Worm (Caenorhabditis elegans) whole organism, dauer: ENCODE results near the gene mec-10.

ENCODE experiments used
- unc-62 ChIP-seq: sonication (generic microtip); optimal IDR thresholded peaks from 2 replicates; lab custom pipeline; 2017; ENCODE audit warnings: missing biosample characterization, missing genetic modification reagents, missing genetic modification characterization

mec-10 gene

DNA sequence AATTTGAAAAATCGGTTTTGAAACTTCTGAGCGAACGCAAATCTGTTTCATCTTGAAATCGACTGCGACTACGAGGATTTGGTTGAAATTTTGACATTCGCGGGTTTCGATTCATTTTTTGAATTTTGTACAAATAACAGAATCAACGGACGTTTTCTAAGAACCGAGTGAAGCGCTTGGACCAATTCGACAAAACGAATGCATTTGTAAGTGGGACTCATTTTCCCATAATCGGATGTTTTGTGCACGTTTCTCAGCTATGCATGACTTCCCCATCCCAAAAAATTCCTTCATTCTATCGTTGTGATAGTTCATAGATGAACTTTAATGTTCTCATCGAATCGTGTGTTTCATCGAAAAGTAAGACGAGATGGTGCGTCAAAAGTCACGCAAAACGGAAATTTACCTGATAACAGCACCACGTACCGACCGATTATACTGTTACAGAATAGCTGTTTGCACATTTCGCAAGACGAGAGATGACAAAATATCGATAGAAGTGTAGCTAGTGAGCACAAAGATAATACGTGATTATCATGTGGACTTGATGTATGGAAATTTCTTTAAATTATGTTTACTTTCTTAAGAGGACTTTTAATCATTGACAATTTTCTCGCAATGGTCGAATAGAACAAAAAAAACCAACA, at the start of gene mec-10:
mec-10 (minus strand) TSS at position 189 of the 647 bp plus-strand sequence.
- TF ChIP-seq unc-62 (GFP tag; lab: Kevin White, UChicago): no peak

DNA sequence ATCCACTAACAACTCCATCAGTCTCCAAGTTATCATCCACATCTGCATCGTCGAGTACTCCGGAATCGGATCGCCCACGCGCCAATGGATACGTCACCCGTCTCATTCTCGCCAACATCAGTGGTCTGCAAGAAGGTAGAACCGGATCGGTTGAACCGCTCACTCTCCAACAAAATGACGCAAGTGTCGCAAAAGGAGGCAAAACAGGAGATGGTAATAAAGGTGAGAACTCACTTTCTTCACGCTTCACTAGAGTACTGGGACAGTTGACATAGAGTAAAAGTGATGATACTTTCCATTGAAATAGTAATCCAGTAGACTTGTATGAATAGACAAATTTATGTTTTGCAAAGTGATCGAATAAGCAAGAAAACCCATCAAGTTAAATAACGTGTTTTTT, 39.0 kb upstream of the mec-10 start:
- no peak for TF ChIP-seq unc-62 (GFP tag; lab: Kevin White, UChicago)

DNA sequence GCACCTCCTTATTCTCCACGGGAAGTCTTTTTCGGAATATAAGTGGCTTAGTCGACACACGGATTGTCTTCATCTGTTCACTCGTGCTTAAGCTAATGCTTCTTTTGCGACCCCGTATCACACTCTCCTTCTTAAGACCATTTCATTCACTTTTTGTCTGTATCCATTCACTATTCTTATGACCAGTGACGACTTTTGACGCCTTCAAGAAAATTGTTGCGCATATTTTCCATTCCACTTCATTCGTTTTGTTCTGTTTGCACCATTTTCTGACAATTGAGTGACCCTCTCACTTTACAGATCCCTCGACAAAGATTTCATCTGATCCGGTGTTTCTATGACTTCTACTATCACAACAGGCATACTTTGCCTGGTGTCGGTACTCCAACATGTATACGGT, 37.5 kb upstream of the mec-10 start, which contains the start of gene H03E18.1:
H03E18.1 (plus strand) TSS at position 301 of the 400 bp plus-strand sequence.
- TF ChIP-seq unc-62 (GFP tag; lab: Kevin White, UChicago): no peak

DNA sequence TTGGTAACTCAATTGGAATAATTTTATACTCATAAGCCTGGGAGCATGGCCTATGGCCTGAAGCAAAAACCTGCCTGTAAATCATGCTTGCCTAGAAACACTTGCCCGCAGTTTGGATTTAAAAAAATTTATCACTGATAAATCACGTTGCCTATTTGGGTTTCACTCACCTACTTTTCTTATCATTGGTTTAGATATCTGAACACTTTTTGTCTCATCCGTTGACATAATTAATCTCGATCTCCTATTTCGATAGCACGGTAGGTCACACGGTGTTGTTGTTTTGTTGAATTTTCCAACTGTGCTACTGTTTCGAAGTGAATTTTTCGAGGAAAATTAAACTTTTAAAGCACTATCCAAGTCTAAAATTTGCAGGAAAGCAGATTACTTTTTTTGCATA, 36.9 kb upstream of the mec-10 start:
- TF ChIP-seq unc-62 (GFP tag; lab: Kevin White, UChicago): no peak

DNA sequence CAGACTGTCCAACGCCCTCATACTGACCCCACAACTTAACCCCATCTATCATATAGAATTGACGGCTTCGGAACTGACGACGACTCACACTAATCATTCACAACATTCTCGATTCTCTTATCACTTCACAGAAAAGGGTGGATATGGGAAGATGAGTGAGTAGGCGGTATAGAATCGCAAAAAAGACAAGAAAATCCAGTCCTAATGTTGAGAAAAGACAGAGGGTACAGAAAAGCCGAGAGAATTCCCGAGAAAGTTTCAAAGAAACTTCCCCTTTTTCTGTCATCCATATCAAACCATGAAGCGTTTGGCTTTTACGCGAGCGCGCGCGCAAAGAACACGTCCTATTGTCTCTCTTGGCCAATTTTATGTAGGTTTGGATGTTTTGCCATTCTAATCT, 34.1 kb upstream of the mec-10 start:
- TF ChIP-seq unc-62 (GFP tag; lab: Kevin White, UChicago): no peak

DNA sequence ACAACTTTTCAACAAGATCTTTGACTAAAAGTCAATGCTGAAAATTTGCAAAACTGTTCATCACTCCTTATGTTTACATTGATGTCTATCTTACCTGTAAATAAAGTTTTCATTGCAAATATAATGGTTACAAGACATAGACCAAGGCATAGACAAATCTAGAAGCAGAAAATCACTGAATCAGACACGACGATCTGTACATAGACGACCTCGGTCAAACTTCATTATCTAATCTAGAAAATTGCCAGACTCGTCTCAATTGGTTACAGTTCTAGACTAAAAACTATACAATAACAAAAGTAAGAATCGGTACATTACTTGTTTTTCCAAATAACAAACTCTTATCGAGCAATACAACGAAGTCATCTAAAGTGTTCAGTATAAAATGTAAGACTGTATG, 30.8 kb upstream of the mec-10 start, which contains the start of gene grd-4:
grd-4 (plus strand) TSS at position 301 of the 400 bp plus-strand sequence.
- TF ChIP-seq unc-62 (GFP tag; lab: Kevin White, UChicago): no peak

DNA sequence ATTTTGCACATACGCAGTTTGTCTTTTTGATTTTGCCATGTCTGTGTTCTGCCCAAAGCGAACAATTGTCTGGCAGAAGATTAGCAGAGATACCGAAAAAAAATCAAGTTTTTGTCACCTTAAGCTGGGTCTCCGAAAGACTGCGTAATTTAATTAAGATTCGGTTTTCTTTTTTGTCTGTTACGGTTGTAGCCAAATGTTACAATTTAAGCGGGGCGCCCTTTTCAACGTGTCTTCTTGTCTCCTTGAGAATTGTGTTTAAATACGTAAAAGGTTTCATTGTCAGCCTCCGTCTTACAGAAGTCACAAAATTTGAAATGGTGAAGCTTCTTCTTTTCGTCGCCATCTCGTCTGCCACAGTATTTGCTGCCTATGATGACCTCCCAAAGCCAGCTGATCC, 29.6 kb upstream of the mec-10 start, which contains the start of gene grd-14:
grd-14 (plus strand) TSS at position 301 of the 400 bp plus-strand sequence.
- TF ChIP-seq unc-62 (GFP tag; lab: Kevin White, UChicago): no peak

DNA sequence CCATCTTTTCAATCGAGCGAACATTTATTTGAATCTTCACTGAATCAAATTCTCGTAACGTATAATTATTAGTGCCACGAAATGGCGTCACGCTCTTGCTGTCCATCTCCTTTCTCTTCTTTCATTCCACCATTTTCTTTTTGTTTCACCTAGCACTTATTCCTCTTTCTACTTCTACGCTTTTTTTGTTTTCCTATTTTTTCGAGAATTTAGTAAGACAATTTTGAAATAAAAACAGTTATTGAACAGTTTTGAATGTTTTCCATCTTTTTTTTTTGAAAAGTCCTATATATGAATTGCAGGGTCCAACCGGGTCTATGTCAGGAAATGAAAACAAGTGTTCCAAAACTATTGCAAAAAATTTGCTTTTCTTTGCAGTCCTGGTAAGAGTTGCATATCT, 24.9 kb upstream of the mec-10 start, which contains the start of gene T01B10.5:
T01B10.5 (plus strand) TSS at position 301 of the 400 bp plus-strand sequence.
- TF ChIP-seq unc-62 (GFP tag; lab: Kevin White, UChicago): no peak

DNA sequence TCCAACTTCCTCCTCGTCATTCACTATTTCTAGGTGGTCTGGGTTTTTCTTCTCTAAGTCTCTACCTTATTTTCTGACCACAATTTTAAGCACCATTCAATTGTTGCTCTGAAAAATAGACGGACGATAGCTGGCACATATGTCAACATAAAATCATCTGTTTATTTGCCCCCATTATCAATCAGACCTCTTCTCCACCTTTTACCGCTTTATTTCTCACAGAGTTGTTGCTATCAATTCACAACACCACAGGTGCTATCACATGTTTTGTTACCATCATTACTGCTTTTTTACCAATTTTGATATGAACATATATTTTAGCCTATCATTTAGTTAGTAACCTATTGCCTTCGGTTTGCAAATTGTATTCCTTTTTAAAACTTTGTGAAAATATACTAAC, 22.6 kb upstream of the mec-10 start:
- TF ChIP-seq unc-62 (GFP tag; lab: Kevin White, UChicago): no peak

DNA sequence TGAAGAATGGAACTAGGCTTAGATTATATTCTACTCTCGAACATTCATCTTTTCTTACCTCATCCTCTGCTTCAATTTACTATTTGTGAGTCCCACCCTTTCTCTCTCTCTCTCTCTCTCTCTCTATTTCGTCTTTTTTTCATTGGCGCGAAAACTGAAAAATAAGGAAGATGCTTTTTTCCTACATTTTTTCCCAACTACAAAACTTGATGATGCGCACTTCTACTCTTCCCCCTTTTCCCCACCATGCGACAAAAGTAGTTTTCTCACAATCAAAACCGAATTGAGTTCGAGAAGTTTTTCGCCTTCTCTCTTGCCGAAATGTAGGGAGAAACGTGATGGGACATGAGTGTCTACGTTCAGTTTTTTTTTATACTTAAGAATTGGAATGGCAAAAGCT, 19.8 kb upstream of the mec-10 start:
- TF ChIP-seq unc-62 (GFP tag; lab: Kevin White, UChicago): no peak

DNA sequence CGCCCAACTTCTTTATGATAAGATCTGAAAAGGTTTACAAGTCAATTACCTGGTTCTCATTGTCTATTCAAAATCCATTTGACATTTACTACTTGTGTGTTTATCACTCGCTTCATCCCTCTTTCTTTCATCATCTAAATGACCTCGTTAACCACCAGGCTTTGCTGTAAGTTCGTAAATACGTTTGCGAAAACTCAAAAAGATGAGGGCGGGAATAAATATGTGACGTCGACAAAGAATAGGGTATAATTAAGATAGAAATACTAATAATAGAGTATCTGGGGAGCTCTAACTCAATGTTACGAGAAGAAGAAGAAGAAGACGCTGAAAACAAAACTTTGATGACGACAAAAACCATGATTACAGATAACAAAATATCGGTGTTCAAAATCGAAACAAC, 19.3 kb upstream of the mec-10 start:
- no peak for TF ChIP-seq unc-62 (GFP tag; lab: Kevin White, UChicago)

DNA sequence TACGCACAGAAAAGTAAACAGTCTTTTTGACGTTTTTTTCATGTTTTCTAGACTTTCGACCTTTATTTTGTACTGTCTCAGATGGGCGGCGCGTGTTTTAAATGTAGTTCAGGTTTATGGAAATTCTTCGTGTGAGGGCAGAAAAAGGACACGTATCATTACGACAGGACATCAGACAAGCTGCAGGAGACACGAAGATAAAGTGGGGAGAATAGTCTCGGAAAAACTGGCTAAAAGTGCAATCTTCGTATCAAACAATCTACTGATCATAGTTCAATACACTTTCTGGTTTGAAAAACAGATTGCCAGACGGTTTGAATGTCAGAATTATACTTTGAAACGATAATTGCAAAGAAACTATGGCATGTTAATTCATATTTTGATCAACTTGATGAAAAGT, 15.3 kb upstream of the mec-10 start:
- no peak for TF ChIP-seq unc-62 (GFP tag; lab: Kevin White, UChicago)

DNA sequence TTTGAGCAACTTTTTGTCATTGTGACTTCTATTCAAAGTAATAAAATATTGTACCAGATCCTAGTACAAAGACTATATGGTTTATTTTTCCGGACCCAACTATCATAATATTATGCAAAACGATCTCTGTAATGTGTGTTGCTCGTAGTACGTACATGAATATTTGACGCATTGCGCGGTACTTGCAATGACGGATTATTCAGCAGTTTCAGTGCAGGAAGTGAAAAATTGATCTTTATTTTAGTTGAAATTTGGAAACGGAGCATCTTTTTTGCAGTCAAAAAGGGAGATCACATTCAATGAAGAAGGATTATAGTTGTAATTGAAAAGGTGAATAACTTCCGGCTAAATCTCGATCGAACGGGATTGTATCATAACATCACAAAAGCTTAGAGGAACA, 13.8 kb upstream of the mec-10 start:
- no peak for TF ChIP-seq unc-62 (GFP tag; lab: Kevin White, UChicago)

DNA sequence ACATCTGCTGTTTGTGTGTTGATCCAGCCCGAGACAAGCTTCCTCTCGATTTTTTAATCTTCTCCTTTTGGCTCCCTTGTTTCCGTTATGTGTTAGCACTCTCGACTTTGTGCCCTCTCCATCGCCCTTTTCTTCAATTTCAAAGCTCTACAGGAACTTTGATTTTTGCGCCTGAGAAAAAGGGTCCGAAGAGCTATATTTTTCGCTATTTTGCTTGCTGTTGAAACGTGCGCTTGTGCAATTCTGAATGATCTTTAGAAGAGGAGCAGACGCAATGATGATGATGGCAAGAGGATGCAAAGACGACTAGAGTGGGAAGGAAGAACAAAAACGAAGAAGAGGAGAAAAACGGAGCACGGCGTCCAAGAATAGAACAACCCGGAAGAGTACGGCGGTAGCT, 11.6 kb upstream of the mec-10 start:
- no peak for TF ChIP-seq unc-62 (GFP tag; lab: Kevin White, UChicago)

DNA sequence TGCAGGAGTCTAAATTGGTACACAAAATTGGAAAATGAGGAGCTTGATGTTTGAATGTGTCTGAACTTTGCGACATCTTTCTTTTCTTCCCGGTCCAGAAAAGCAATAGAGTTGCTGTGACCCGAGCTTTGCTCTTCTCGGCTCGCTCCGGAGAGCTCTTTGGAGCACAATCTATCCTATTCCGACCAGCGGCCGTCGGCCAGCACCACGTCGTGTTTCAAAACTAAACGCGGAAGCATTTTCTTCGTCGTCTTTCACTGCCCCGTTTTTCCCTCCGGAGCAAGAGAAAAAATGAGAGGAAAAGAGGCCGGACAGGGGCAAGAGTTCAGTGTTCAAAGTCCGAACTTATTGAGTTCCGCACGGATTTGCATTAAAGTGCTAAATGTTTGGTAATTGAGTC, 8.9 kb upstream of the mec-10 start:
- no peak for TF ChIP-seq unc-62 (GFP tag; lab: Kevin White, UChicago)

DNA sequence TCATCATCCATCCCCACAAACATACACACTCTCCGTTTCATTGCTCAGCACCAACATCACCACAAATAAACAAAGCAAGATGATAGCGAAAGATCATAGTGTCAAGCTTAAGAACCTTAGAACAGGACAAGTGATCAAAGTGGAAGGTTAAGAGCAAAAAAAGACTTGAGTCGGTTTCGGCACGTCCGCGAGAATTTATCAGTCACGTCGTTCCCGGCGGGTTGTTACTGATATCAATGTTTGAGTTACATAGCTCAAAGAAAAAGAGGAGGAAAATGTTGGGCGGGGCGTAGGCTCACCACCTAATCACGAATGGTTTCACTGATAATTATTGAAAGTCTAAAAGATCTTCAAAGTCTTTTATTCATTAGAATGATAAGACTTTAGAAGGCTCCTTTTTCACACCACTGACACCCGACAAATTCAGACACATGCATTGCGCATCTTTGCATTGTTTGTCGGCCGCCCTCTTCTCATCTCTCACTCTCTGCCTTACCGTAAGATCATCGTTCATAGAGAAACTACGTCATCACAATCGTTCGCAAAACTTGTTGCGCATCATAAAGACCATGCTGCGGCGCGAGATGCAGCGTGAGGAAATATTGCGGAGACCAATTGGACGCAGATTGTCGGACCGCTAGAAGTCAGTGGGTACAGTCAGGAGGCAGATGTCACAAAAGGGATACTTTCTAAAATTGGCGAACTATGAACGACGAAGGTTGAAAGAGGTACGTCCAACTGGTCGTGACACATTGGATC, 7.1 kb upstream of the mec-10 start:
- no peak for TF ChIP-seq unc-62 (GFP tag; lab: Kevin White, UChicago)

DNA sequence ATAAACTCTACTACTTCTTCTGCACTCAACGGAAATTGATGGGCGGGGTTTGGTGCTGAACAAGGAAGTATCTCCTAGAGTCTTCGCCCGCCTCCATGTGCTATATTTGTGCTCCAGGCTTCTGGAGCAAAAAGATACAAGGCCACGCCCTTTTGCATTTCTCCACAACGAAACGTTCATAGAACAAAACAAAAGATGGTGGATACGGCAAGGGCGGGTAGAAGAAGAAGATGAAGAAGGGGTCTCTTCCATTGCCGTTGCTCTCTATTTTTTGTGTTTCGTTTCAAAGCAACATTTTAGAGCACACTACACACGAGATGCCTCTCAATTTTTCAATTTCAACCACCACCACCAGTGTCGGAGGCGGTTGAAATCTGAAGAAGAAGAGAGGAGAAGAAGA, 6.2 kb upstream of the mec-10 start:
- no peak for TF ChIP-seq unc-62 (GFP tag; lab: Kevin White, UChicago)
